Fruit fly (Drosophila melanogaster): ENCODE measurements around the gene CG32148.

The CG32148 gene

dm6 chr3L:15034061-15034713, 10.9 kb downstream of the CG32148 start (continued):
- TF ChIP-seq Dek (tag; optimal IDR thresholded peaks at IDR 0.05) = peak; percentile 26
- peak; percentile 82 for TF ChIP-seq CG18599 (GFP tag; optimal IDR thresholded peaks at IDR 0.05)
- no peak for TF ChIP-seq kni (GFP tag; optimal IDR thresholded peaks at IDR 0.05)
- no peak for TF ChIP-seq GATAe (GFP tag; conservative IDR thresholded peaks at IDR 0.05)
- TF ChIP-seq Hsf (GFP tag; optimal IDR thresholded peaks at IDR 0.05) = no peak
- no peak for TF ChIP-seq br (optimal IDR thresholded peaks at IDR 0.05)
- TF ChIP-seq trh (GFP tag; optimal IDR thresholded peaks at IDR 0.05) = no peak
- no peak for TF ChIP-seq sens-2 (GFP tag; IDR thresholded peaks at IDR 0.05)
- TF ChIP-seq ewg (GFP tag; optimal IDR thresholded peaks at IDR 0.05) = no peak
- no peak for TF ChIP-seq Tbp (GFP tag; optimal IDR thresholded peaks at IDR 0.05)
- no peak for TF ChIP-seq TFAM (GFP tag; optimal IDR thresholded peaks at IDR 0.05)
- no peak for TF ChIP-seq hb (GFP tag; IDR thresholded peaks at IDR 0.05; ENCODE audit: partially characterized antibody)
- no peak for TF ChIP-seq Bteb2 (GFP tag; optimal IDR thresholded peaks at IDR 0.05)
- no peak for TF ChIP-seq lilli (GFP tag; optimal IDR thresholded peaks at IDR 0.05)
- no peak for TF ChIP-seq tna (GFP tag; IDR thresholded peaks at IDR 0.05; ENCODE audit: partially characterized antibody)
- no peak for TF ChIP-seq luna (GFP tag; optimal IDR thresholded peaks at IDR 0.05)
- TF ChIP-seq CG4282 (GFP tag; optimal IDR thresholded peaks at IDR 0.05) = no peak
- no peak for TF ChIP-seq unpg (GFP tag; optimal IDR thresholded peaks at IDR 0.05)
- TF ChIP-seq tgo (GFP tag; IDR thresholded peaks at IDR 0.05) = no peak
- no peak for TF ChIP-seq ato (GFP tag; IDR thresholded peaks at IDR 0.05; ENCODE audit: partially characterized antibody)
- peak; percentile 45 for TF ChIP-seq CG6854 (GFP tag; optimal IDR thresholded peaks at IDR 0.05)
- TF ChIP-seq Atf3 (GFP tag; optimal IDR thresholded peaks at IDR 0.05) = no peak
- TF ChIP-seq Atf-2 (GFP tag; optimal IDR thresholded peaks at IDR 0.05) = no peak
- TF ChIP-seq CG11695 (GFP tag; IDR thresholded peaks at IDR 0.05) = no peak
- TF ChIP-seq prd (optimal IDR thresholded peaks at IDR 0.05) = no peak
- TF ChIP-seq prd (GFP tag; IDR thresholded peaks at IDR 0.05) = no peak
- no peak for TF ChIP-seq Pdp1 (GFP tag; optimal IDR thresholded peaks at IDR 0.05)
- no peak for TF ChIP-seq NC2β (GFP tag; optimal IDR thresholded peaks at IDR 0.05)
- TF ChIP-seq crol (GFP tag; IDR thresholded peaks at IDR 0.05) = no peak
- no peak for TF ChIP-seq Dip2 (GFP tag; IDR thresholded peaks at IDR 0.05)
- no peak for TF ChIP-seq CrebB (tag; optimal IDR thresholded peaks at IDR 0.05)
- no peak for TF ChIP-seq CG17359 (tag; optimal IDR thresholded peaks at IDR 0.05)
- no peak for TF ChIP-seq slou (GFP tag; optimal IDR thresholded peaks at IDR 0.05)
- no peak for TF ChIP-seq CG32772 (GFP tag; IDR thresholded peaks at IDR 0.05)
- peak; percentile 72 for TF ChIP-seq CG11504 (tag; optimal IDR thresholded peaks at IDR 0.05)
- no peak for TF ChIP-seq tio (GFP tag; optimal IDR thresholded peaks at IDR 0.05)
- peak; percentile 15 for TF ChIP-seq CG1602 (GFP tag; optimal IDR thresholded peaks at IDR 0.05)
- TF ChIP-seq Awh (GFP tag; IDR thresholded peaks at IDR 0.05) = no peak
- TF ChIP-seq crp (GFP tag; optimal IDR thresholded peaks at IDR 0.05) = no peak
- TF ChIP-seq CG12104 (GFP tag; optimal IDR thresholded peaks at IDR 0.05) = peak; percentile 21
- TF ChIP-seq maf-S (GFP tag; optimal IDR thresholded peaks at IDR 0.05) = no peak
- no peak for TF ChIP-seq p53 (GFP tag; optimal IDR thresholded peaks at IDR 0.05)
- no peak for TF ChIP-seq zfh1 (GFP tag; IDR thresholded peaks at IDR 0.05)
- no peak for TF ChIP-seq CG6791 (GFP tag; IDR thresholded peaks at IDR 0.05; ENCODE audit: partially characterized antibody)
- TF ChIP-seq ems (GFP tag; optimal IDR thresholded peaks at IDR 0.05) = no peak
- no peak for TF ChIP-seq Usf (GFP tag; optimal IDR thresholded peaks at IDR 0.05)
- TF ChIP-seq insv (GFP tag; optimal IDR thresholded peaks at IDR 0.05) = no peak
- no peak for TF ChIP-seq org-1 (GFP tag; optimal IDR thresholded peaks at IDR 0.05)
- no peak for TF ChIP-seq NC2α (GFP tag; optimal IDR thresholded peaks at IDR 0.05)
- TF ChIP-seq CG14667 (GFP tag; IDR thresholded peaks at IDR 0.05) = no peak
- TF ChIP-seq CG17802 (tag; optimal IDR thresholded peaks at IDR 0.05) = no peak
- TF ChIP-seq CG7839 (tag; optimal IDR thresholded peaks at IDR 0.05) = peak; percentile 64

Data from whole organism, embryonic.